Worm (Caenorhabditis elegans): ENCODE data around the gene tsp-13.

Gene tsp-13

ce11 chrV:19140495-19140894, 13.4 kb upstream of the tsp-13 start, which contains the start of gene cpg-23:
cpg-23 (plus strand) TSS chrV:19140795.
- TF ChIP-seq C34B4.2 (tag; optimal IDR thresholded peaks at IDR 0.05) (no peak), sup-37 (GFP tag; optimal IDR thresholded peaks at IDR 0.05) (no peak), xbp-1 (tag; optimal IDR thresholded peaks at IDR 0.05) (no peak), snu-23 (GFP tag; optimal IDR thresholded peaks at IDR 0.05) (no peak)

- TF ChIP-seq nhr-19 (GFP tag; conservative IDR thresholded peaks at IDR 0.05) (peak; percentile 28), xbp-1 (tag; optimal IDR thresholded peaks at IDR 0.05) (no peak), nhr-47 (tag; optimal IDR thresholded peaks at IDR 0.05) (peak; percentile 2), efl-1 (optimal IDR thresholded peaks at IDR 0.05) (no peak), efl-1 (GFP tag; optimal IDR thresholded peaks at IDR 0.05 in 1 of 2) (peak in 1 of 2 experiments; percentile 45), lin-35 (GFP tag; optimal IDR thresholded peaks at IDR 0.05) (peak in 1 of 2 experiments; percentile 13)
Measured at ce11 chrV:19142595-19142994, 11.3 kb upstream of the tsp-13 start.

ce11 chrV:19148350-19148749, 5.6 kb upstream of the tsp-13 start:
- TF ChIP-seq pax-3 (tag; optimal IDR thresholded peaks at IDR 0.05) (no peak), sptf-1 (tag; optimal IDR thresholded peaks at IDR 0.05) (no peak), hpl-2 (GFP tag; optimal IDR thresholded peaks at IDR 0.05) (no peak), nhr-28 (tag; optimal IDR thresholded peaks at IDR 0.05) (no peak), elt-3 (tag; optimal IDR thresholded peaks at IDR 0.05) (no peak), lin-35 (GFP tag; optimal IDR thresholded peaks at IDR 0.05) (no peak), pag-3 (tag; optimal IDR thresholded peaks at IDR 0.05; ENCODE audit: borderline replicate concordance, insufficient read depth) (no peak), unc-130 (tag; optimal IDR thresholded peaks at IDR 0.05) (no peak)

- TF ChIP-seq ces-1 (GFP tag; optimal IDR thresholded peaks at IDR 0.05), result no peak
- no peak for TF ChIP-seq hlh-17 (GFP tag; optimal IDR thresholded peaks at IDR 0.05; ENCODE audit: borderline replicate concordance)
- no peak for TF ChIP-seq C04F5.9 (tag; optimal IDR thresholded peaks at IDR 0.05)
- TF ChIP-seq unc-130 (tag; optimal IDR thresholded peaks at IDR 0.05), result no peak
- no peak for TF ChIP-seq snpc-4 (tag; optimal IDR thresholded peaks at IDR 0.05)
- no peak for TF ChIP-seq fkh-4 (tag; optimal IDR thresholded peaks at IDR 0.05; ENCODE audit: borderline replicate concordance)
- TF ChIP-seq ets-5 (GFP tag; IDR thresholded peaks at IDR 0.05), result no peak
- no peak for TF ChIP-seq nhr-85 (tag)
Measured at ce11 chrV:19149057-19149456, 4.8 kb upstream of the tsp-13 start, which contains the start of gene Y39B6A.7. Y39B6A.7 (minus strand) TSS chrV:19149157.

- TF ChIP-seq vab-15 (tag; optimal IDR thresholded peaks at IDR 0.05) (no peak), mef-2 (tag; optimal IDR thresholded peaks at IDR 0.05) (no peak), irx-1 (tag; optimal IDR thresholded peaks at IDR 0.05) (no peak), nhr-237 (tag; optimal IDR thresholded peaks at IDR 0.05) (no peak), hlh-17 (GFP tag; optimal IDR thresholded peaks at IDR 0.05; ENCODE audit: borderline replicate concordance) (no peak), lin-13 (GFP tag; optimal IDR thresholded peaks at IDR 0.05) (no peak), aly-2 (tag; optimal IDR thresholded peaks at IDR 0.05) (no peak), lin-15B (tag; optimal IDR thresholded peaks at IDR 0.05) (no peak), tbx-2 (tag; optimal IDR thresholded peaks at IDR 0.05) (no peak), egl-13 (tag; optimal IDR thresholded peaks at IDR 0.05) (no peak), ceh-90 (tag; optimal IDR thresholded peaks at IDR 0.05) (no peak), nhr-77 (tag; optimal IDR thresholded peaks at IDR 0.05) (no peak), dsc-1 (tag; optimal IDR thresholded peaks at IDR 0.05) (no peak), nhr-84 (tag; optimal IDR thresholded peaks at IDR 0.05) (no peak), zag-1 (tag; optimal IDR thresholded peaks at IDR 0.05) (no peak)
Measured at ce11 chrV:19152328-19152727, 1.6 kb upstream of the tsp-13 start, which contains the start of gene Y39B6A.69. Y39B6A.69 (minus strand) TSS chrV:19152428.

Data from whole organism, L1 larva.